Fruit fly (Drosophila melanogaster) whole organism, embryonic: ENCODE measurements around the gene Sirt4.

Experiments
- B-H1 ChIP-seq: fragments of 200-800 bp; sonication (Bioruptor generic); IDR thresholded peaks from 3 replicates; pipeline ENCODE4 v1.3.6; 2022; ENCODE audit warnings: missing biosample characterization, missing genetic modification characterization
- BEAF-32 ChIP-seq: fragments of 200-800 bp; sonication (Bioruptor generic); optimal IDR thresholded peaks from 3 replicates; lab custom pipeline; 2017; ENCODE audit warnings: missing biosample characterization, missing genetic modification characterization, mild to moderate bottlenecking, moderate library complexity, missing genetic modification reagents
- CG10431 ChIP-seq: fragments of 200-800 bp; sonication (Bioruptor generic); optimal IDR thresholded peaks from 3 replicates; lab custom pipeline; 2018; ENCODE audit warnings: missing biosample characterization, mild to moderate bottlenecking, missing genetic modification characterization
- CG10462 ChIP-seq: fragments of 200-800 bp; sonication (Bioruptor generic); optimal IDR thresholded peaks from 2 replicates; lab custom pipeline; 2016; ENCODE audit warnings: missing biosample characterization, missing genetic modification characterization
- CG10979 ChIP-seq: fragments of 200-800 bp; sonication (Bioruptor generic); optimal IDR thresholded peaks from 2 replicates; lab custom pipeline; 2018; ENCODE audit warnings: missing biosample characterization, mild to moderate bottlenecking, missing genetic modification characterization, moderate library complexity
- CG12155 ChIP-seq: fragments of 200-800 bp; sonication (Bioruptor generic); optimal IDR thresholded peaks from 3 replicates; lab custom pipeline; 2016; ENCODE audit warnings: missing biosample characterization, missing genetic modification characterization
- CG12659 ChIP-seq: fragments of 200-800 bp; sonication (Bioruptor generic); optimal IDR thresholded peaks from 3 replicates; lab custom pipeline; 2017; ENCODE audit warnings: mild to moderate bottlenecking, missing biosample characterization, missing genetic modification reagents, missing genetic modification characterization
- CG15073 ChIP-seq: fragments of 200-800 bp; sonication (Bioruptor generic); optimal IDR thresholded peaks from 2 replicates; lab custom pipeline; 2016; ENCODE audit warnings: missing biosample characterization, missing genetic modification characterization
- CG1647 ChIP-seq: fragments of 200-800 bp; sonication (Bioruptor generic); optimal IDR thresholded peaks from 3 replicates; lab custom pipeline; 2016; ENCODE audit warnings: missing biosample characterization, missing genetic modification characterization
- CG18011 ChIP-seq: fragments of 200-800 bp; sonication (Bioruptor generic); optimal IDR thresholded peaks from 2 replicates; lab custom pipeline; 2017; ENCODE audit warnings: missing biosample characterization, missing genetic modification characterization, mild to moderate bottlenecking, moderate library complexity, missing genotype
- CG3407 ChIP-seq: fragments of 200-800 bp; sonication (Bioruptor generic); optimal IDR thresholded peaks from 2 replicates; lab custom pipeline; 2018; ENCODE audit warnings: missing biosample characterization, mild to moderate bottlenecking, missing genetic modification characterization
- CG3726 ChIP-seq: fragments of 200-800 bp; sonication (Bioruptor generic); IDR thresholded peaks from 3 replicates; pipeline ENCODE4, ENCODE4 v1.3.6; 2022; ENCODE audit warnings: missing biosample characterization, missing genetic modification characterization
- CG4282 ChIP-seq: fragments of 200-800 bp; sonication (Bioruptor generic); optimal IDR thresholded peaks from 2 replicates; lab custom pipeline; 2016; ENCODE audit warnings: missing biosample characterization, missing genetic modification characterization
- CG4328 ChIP-seq: fragments of 200-800 bp; sonication (Bioruptor generic); optimal IDR thresholded peaks from 3 replicates; lab custom pipeline; 2017; ENCODE audit warnings: missing biosample characterization, missing genetic modification reagents, missing genetic modification characterization
- CG4730 ChIP-seq: fragments of 200-800 bp; sonication (Bioruptor generic); IDR thresholded peaks from 2 replicates; pipeline ENCODE4 v1.3.6; 2022; ENCODE audit warnings: missing biosample characterization, missing genetic modification characterization
- CG6175 ChIP-seq: fragments of 200-800 bp; sonication (Bioruptor generic); IDR thresholded peaks from 3 replicates; pipeline ENCODE4 v1.3.6; 2022; ENCODE audit warnings: missing biosample characterization, missing genetic modification characterization
- CG6272 ChIP-seq: fragments of 200-800 bp; sonication (Bioruptor generic); IDR thresholded peaks from 2 replicates; pipeline ENCODE4 v1.3.6; 2022; ENCODE audit warnings: missing biosample characterization, missing genetic modification characterization
- CG6854 ChIP-seq: fragments of 200-800 bp; sonication (Bioruptor generic); optimal IDR thresholded peaks from 3 replicates; lab custom pipeline; 2017; ENCODE audit warnings: missing biosample characterization, mild to moderate bottlenecking, missing genetic modification characterization
- CG7357 ChIP-seq: fragments of 200-800 bp; sonication (Bioruptor generic); IDR thresholded peaks from 3 replicates; pipeline ENCODE4 v1.3.6; 2022; ENCODE audit warnings: missing biosample characterization, missing genetic modification characterization
- CG7372 ChIP-seq: fragments of 200-800 bp; sonication (Bioruptor generic); IDR thresholded peaks from 2 replicates; pipeline ENCODE4 v1.3.6; 2022; ENCODE audit warnings: missing biosample characterization, missing genetic modification characterization
- CG7745 ChIP-seq: fragments of 200-800 bp; sonication (Bioruptor generic); optimal IDR thresholded peaks from 2 replicates; lab custom pipeline; 2018; ENCODE audit warnings: missing biosample characterization, mild to moderate bottlenecking, missing genetic modification characterization, moderate library complexity
- CG7963 ChIP-seq: fragments of 200-800 bp; sonication (Bioruptor generic); IDR thresholded peaks from 3 replicates; pipeline ENCODE4 v1.3.6; 2022; ENCODE audit warnings: missing biosample characterization, missing genetic modification characterization; ENCODE audit not compliant: partially characterized antibody
- CG9437 ChIP-seq: fragments of 200-800 bp; sonication (Bioruptor generic); optimal IDR thresholded peaks from 2 replicates; lab custom pipeline; 2018; ENCODE audit warnings: missing biosample characterization, mild to moderate bottlenecking, missing genetic modification characterization
- D19B ChIP-seq: fragments of 200-800 bp; sonication (Bioruptor generic); optimal IDR thresholded peaks from 2 replicates; lab custom pipeline; 2017; ENCODE audit warnings: missing biosample characterization, mild to moderate bottlenecking, missing genetic modification characterization
- Dip2 ChIP-seq: fragments of 200-800 bp; sonication (Bioruptor generic); IDR thresholded peaks from 2 replicates; pipeline ENCODE4 v1.3.6; 2022; ENCODE audit warnings: missing biosample characterization, missing genetic modification characterization
- Dp ChIP-seq: fragments of 200-800 bp; sonication (Bioruptor generic); optimal IDR thresholded peaks from 2 replicates; lab custom pipeline; 2018; ENCODE audit warnings: missing biosample characterization, mild to moderate bottlenecking, missing genetic modification characterization, moderate library complexity
- Drgx ChIP-seq: fragments of 200-800 bp; sonication (Bioruptor generic); IDR thresholded peaks from 2 replicates; pipeline ENCODE4 v1.3.6; 2022; ENCODE audit warnings: missing biosample characterization, missing genetic modification characterization
- Ets65A ChIP-seq: fragments of 200-800 bp; sonication (Bioruptor generic); peaks from one replicate; lab custom pipeline; 2016; ENCODE audit warnings: missing biosample characterization, missing genetic modification characterization
- Fer1 ChIP-seq: fragments of 200-800 bp; sonication (Bioruptor generic); optimal IDR thresholded peaks from 2 replicates; lab custom pipeline; 2017; ENCODE audit warnings: missing biosample characterization, mild to moderate bottlenecking, missing genetic modification characterization
- Lhr ChIP-seq: fragments of 200-800 bp; sonication (Bioruptor generic); optimal IDR thresholded peaks from 3 replicates; lab custom pipeline; 2017; ENCODE audit warnings: mild to moderate bottlenecking, missing biosample characterization, missing genetic modification reagents, missing genetic modification characterization
- MBD-R2 ChIP-seq: fragments of 200-800 bp; sonication (Bioruptor generic); IDR thresholded peaks from 2 replicates; pipeline ENCODE4 v1.3.6; 2022; ENCODE audit warnings: missing biosample characterization, missing genetic modification characterization
- MESR4 ChIP-seq: fragments of 200-800 bp; sonication (Bioruptor generic); optimal IDR thresholded peaks from 2 replicates; lab custom pipeline; 2018; ENCODE audit warnings: missing biosample characterization, mild to moderate bottlenecking, missing genetic modification characterization, moderate library complexity
- Med ChIP-seq: fragments of 200-800 bp; sonication (Bioruptor generic); peaks from one replicate; lab custom pipeline; 2016; ENCODE audit warnings: missing biosample characterization, missing genetic modification characterization, mild to moderate bottlenecking, inconsistent platforms, moderate library complexity
- Nf-YB ChIP-seq: fragments of 200-800 bp; sonication (Bioruptor generic); optimal IDR thresholded peaks from 3 replicates; lab custom pipeline; 2019; ENCODE audit warnings: missing biosample characterization, mild to moderate bottlenecking, missing genetic modification characterization, moderate library complexity
- Pdp1 ChIP-seq, 2 experiments: fragments of 200-800 bp; sonication (Bioruptor generic); optimal IDR thresholded peaks; 3 replicates each; lab custom pipeline; 2016; ENCODE audit warnings: missing biosample characterization in 2 of 2, missing genetic modification characterization in 2 of 2, mild to moderate bottlenecking in 1 of 2, moderate library complexity in 1 of 2
- Vsx1 ChIP-seq: fragments of 200-800 bp; sonication (Bioruptor generic); optimal IDR thresholded peaks from 2 replicates; lab custom pipeline; 2017; ENCODE audit warnings: missing biosample characterization, mild to moderate bottlenecking, missing genetic modification characterization, missing genetic modification reagents
- Xbp1 ChIP-seq: fragments of 200-800 bp; sonication (Bioruptor generic); optimal IDR thresholded peaks from 3 replicates; lab custom pipeline; 2016; ENCODE audit warnings: missing biosample characterization, mild to moderate bottlenecking, missing genetic modification characterization
- bigmax ChIP-seq: fragments of 200-800 bp; sonication (Bioruptor generic); optimal IDR thresholded peaks from 2 replicates; lab custom pipeline; 2018; ENCODE audit warnings: missing biosample characterization, mild to moderate bottlenecking, missing genetic modification characterization
- chif ChIP-seq, 2 experiments: fragments of 200-800 bp; sonication (Bioruptor generic); optimal IDR thresholded peaks; 3 replicates each; lab custom pipeline; 2016; ENCODE audit warnings: missing biosample characterization in 2 of 2, missing genetic modification characterization in 2 of 2
- crc ChIP-seq: fragments of 200-800 bp; sonication (Bioruptor generic); optimal IDR thresholded peaks from 2 replicates; lab custom pipeline; 2016; ENCODE audit warnings: missing biosample characterization, missing genetic modification characterization
- dmrt99B ChIP-seq: fragments of 200-800 bp; sonication (Bioruptor generic); optimal IDR thresholded peaks from 2 replicates; lab custom pipeline; 2018; ENCODE audit warnings: missing biosample characterization, mild to moderate bottlenecking, missing genetic modification characterization, moderate library complexity
- ewg ChIP-seq: fragments of 200-800 bp; sonication (Bioruptor generic); optimal IDR thresholded peaks from 3 replicates; lab custom pipeline; 2017; ENCODE audit warnings: mild to moderate bottlenecking, missing biosample characterization, missing genetic modification reagents, missing genetic modification characterization
- fd3F ChIP-seq: fragments of 200-800 bp; sonication (Bioruptor generic); optimal IDR thresholded peaks from 2 replicates; lab custom pipeline; 2018; ENCODE audit warnings: missing biosample characterization, mild to moderate bottlenecking, missing genetic modification characterization, moderate library complexity
- psq ChIP-seq: fragments of 200-800 bp; sonication (Bioruptor generic); optimal IDR thresholded peaks from 2 replicates; lab custom pipeline; 2017; ENCODE audit warnings: missing biosample characterization, missing genetic modification characterization
- pum ChIP-seq: fragments of 200-800 bp; sonication (Bioruptor generic); optimal IDR thresholded peaks from 2 replicates; lab custom pipeline; 2016; ENCODE audit warnings: missing biosample characterization, missing genetic modification characterization
- repo ChIP-seq: fragments of 200-800 bp; sonication (Bioruptor generic); optimal IDR thresholded peaks from 2 replicates; lab custom pipeline; 2016; ENCODE audit warnings: missing biosample characterization, missing genetic modification characterization
- sc ChIP-seq, 3 experiments: fragments of >200 bp in 2 of 3; fragments of 200-800 bp in 1 of 3; sonication (Bioruptor generic) in 1 of 3; optimal IDR thresholded peaks; 2 replicates in 2 of 3; 3 replicates in 1 of 3; lab custom pipeline; 2017; ENCODE audit warnings: mild to moderate bottlenecking in 1 of 3, missing biosample characterization in 1 of 3, missing genetic modification characterization in 1 of 3, missing genetic modification reagents in 1 of 3
- scrt ChIP-seq: fragments of 200-800 bp; sonication (Bioruptor generic); optimal IDR thresholded peaks from 2 replicates; lab custom pipeline; 2018; ENCODE audit warnings: missing biosample characterization, mild to moderate bottlenecking, missing genetic modification characterization, moderate library complexity
- sens-2 ChIP-seq: fragments of 200-800 bp; sonication (Bioruptor generic); IDR thresholded peaks from 2 replicates; pipeline ENCODE4 v1.3.6; 2022; ENCODE audit warnings: missing biosample characterization, missing genetic modification characterization
- stc ChIP-seq: fragments of 200-800 bp; sonication (Bioruptor generic); IDR thresholded peaks from 2 replicates; pipeline ENCODE4 v1.3.6; 2022; ENCODE audit warnings: missing biosample characterization, missing genetic modification characterization
- usp ChIP-seq: fragments of >200 bp; optimal IDR thresholded peaks from 2 replicates; lab custom pipeline; 2017; ENCODE audit warnings: missing biosample characterization, missing genetic modification characterization

Sirt4 gene

DNA sequence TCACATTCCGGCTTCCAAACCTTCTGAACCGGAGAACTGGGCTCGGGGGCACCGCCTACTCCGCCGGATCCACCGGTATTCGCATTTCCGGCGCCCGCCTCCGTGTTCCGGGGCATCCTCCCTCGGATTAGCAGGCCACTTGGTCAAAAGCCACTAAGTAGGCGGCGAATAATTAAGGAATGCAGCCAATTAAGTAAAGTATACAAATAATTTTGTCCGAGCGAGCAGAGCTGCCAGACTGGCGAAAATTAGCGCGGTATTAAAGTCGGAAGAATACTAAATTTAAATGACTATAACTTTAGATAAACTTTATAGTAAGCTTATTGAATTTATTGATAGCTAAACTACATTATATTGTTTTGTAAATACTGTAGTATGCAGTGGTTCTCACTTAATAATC is 47.2 kb downstream of the Sirt4 start, which contains the start of gene RhoGAP5A:
Gene RhoGAP5A (minus strand): TSS at position 245 of the 400 bp plus-strand sequence.
- TF ChIP-seq MESR4 (GFP tag; lab: Kevin White, UChicago): peak; percentile 50
- TF ChIP-seq Drgx (GFP tag; lab: Robert Waterston, UW): no peak
- no peak for TF ChIP-seq CG4328 (GFP tag; lab: Kevin White, UChicago)
- peak; percentile 36 for TF ChIP-seq Med (GFP tag; lab: Kevin White, UChicago)
- TF ChIP-seq fd3F (GFP tag; lab: Kevin White, UChicago): no peak
- TF ChIP-seq stc (GFP tag; lab: Robert Waterston, UW): no peak
- peak; percentile 61 for TF ChIP-seq Ets65A (GFP tag; lab: Kevin White, UChicago)
- TF ChIP-seq CG4730: no peak
- TF ChIP-seq CG4282 (GFP tag; lab: Kevin White, UChicago): no peak
- TF ChIP-seq B-H1 (GFP tag; lab: Robert Waterston, UW): no peak
- TF ChIP-seq CG7963: no peak
- TF ChIP-seq sens-2 (GFP tag; lab: Robert Waterston, UW): no peak
- TF ChIP-seq D19B (GFP tag; lab: Kevin White, UChicago): no peak
- TF ChIP-seq MBD-R2 (GFP tag; lab: Robert Waterston, UW): peak; percentile 70
- TF ChIP-seq pum (GFP tag; lab: Kevin White, UChicago): no peak
- TF ChIP-seq Pdp1 (GFP tag; optimal IDR thresholded peaks at IDR 0.05; lab: Kevin White, UChicago): no peak
- TF ChIP-seq CG6175 (GFP tag; lab: Robert Waterston, UW): no peak
- peak; percentile 92 for TF ChIP-seq Vsx1 (GFP tag; lab: Kevin White, UChicago)
- TF ChIP-seq Fer1 (GFP tag; lab: Kevin White, UChicago): no peak
- TF ChIP-seq CG15073 (GFP tag; lab: Kevin White, UChicago): no peak
- no peak for TF ChIP-seq CG18011
- TF ChIP-seq CG1647 (GFP tag; lab: Kevin White, UChicago): no peak
- no peak for TF ChIP-seq crc
- no peak for TF ChIP-seq Dip2 (GFP tag; lab: Robert Waterston, UW)
- no peak for TF ChIP-seq Lhr (GFP tag; lab: Kevin White, UChicago)
- no peak for TF ChIP-seq CG12155
- no peak for TF ChIP-seq CG6272 (GFP tag; lab: Robert Waterston, UW)
- TF ChIP-seq Xbp1 (GFP tag; lab: Kevin White, UChicago): no peak
- TF ChIP-seq psq (GFP tag; lab: Kevin White, UChicago): no peak
- TF ChIP-seq CG3407: no peak
- no peak for TF ChIP-seq CG9437
- TF ChIP-seq Nf-YB (GFP tag; lab: Kevin White, UChicago): no peak
- no peak for TF ChIP-seq sc (optimal IDR thresholded peaks at IDR 0.05; lab: Kevin White, UChicago)
- TF ChIP-seq sc (GFP tag; optimal IDR thresholded peaks at IDR 0.05; lab: Kevin White, UChicago): no peak
- peak; percentile 57 for TF ChIP-seq CG7745 (tag; lab: Kevin White, UChicago)
- no peak for TF ChIP-seq scrt (GFP tag; lab: Kevin White, UChicago)
- TF ChIP-seq CG12659: no peak
- TF ChIP-seq Dp (GFP tag; lab: Kevin White, UChicago): peak; percentile 50
- no peak for TF ChIP-seq CG10462 (GFP tag; lab: Kevin White, UChicago)
- TF ChIP-seq CG7357 (GFP tag; lab: Robert Waterston, UW): no peak
- TF ChIP-seq BEAF-32: peak; percentile 0
- TF ChIP-seq CG3726 (GFP tag; lab: Robert Waterston, UW): no peak
- TF ChIP-seq dmrt99B (tag; lab: Kevin White, UChicago): no peak
- no peak for TF ChIP-seq CG10979 (tag; lab: Kevin White, UChicago)
- TF ChIP-seq repo (GFP tag; lab: Kevin White, UChicago): no peak
- TF ChIP-seq usp (GFP tag; lab: Kevin White, UChicago): no peak
- no peak for TF ChIP-seq CG6854 (GFP tag; lab: Kevin White, UChicago)
- TF ChIP-seq chif (GFP tag; optimal IDR thresholded peaks at IDR 0.05; lab: Kevin White, UChicago): no peak
- TF ChIP-seq CG10431 (GFP tag; lab: Kevin White, UChicago): no peak
- no peak for TF ChIP-seq CG7372 (GFP tag; lab: Robert Waterston, UW)
- no peak for TF ChIP-seq ewg (GFP tag; lab: Kevin White, UChicago)
- TF ChIP-seq bigmax (GFP tag; lab: Kevin White, UChicago): no peak
